Fruit fly (Drosophila melanogaster) whole organism, wandering third instar larva: ENCODE results near the gene CG15167.

Source experiments
- Abd-B ChIP-seq: fragments of >200 bp; optimal IDR thresholded peaks from 2 replicates; lab custom pipeline; 2017; ENCODE audit warnings: missing biosample characterization, missing genetic modification characterization
- CG32264 ChIP-seq: fragments of 200-800 bp; sonication (Bioruptor generic); optimal IDR thresholded peaks from 2 replicates; lab custom pipeline; 2016; ENCODE audit warnings: missing biosample characterization, missing genetic modification characterization
- CG9705 ChIP-seq: fragments of 200-800 bp; sonication (Bioruptor generic); optimal IDR thresholded peaks from 2 replicates; lab custom pipeline; 2018; ENCODE audit warnings: missing biosample characterization, mild to moderate bottlenecking, missing genetic modification characterization
- CrebA ChIP-seq: fragments of 200-800 bp; sonication (Bioruptor generic); optimal IDR thresholded peaks from 2 replicates; lab custom pipeline; 2016; ENCODE audit warnings: missing biosample characterization, mild to moderate bottlenecking, missing genetic modification characterization, borderline replicate concordance
- Dfd ChIP-seq: fragments of >200 bp; optimal IDR thresholded peaks from 2 replicates; lab custom pipeline; 2017; ENCODE audit warnings: missing biosample characterization, missing genetic modification characterization
- Dif ChIP-seq: fragments of 200-275, 200-300 bp; sonication (Bioruptor generic); optimal IDR thresholded peaks from 2 replicates; lab custom pipeline; 2018; ENCODE audit warnings: missing biosample characterization, missing genetic modification characterization; ENCODE audit not compliant: partially characterized antibody
- GATAd ChIP-seq: sonication (Bioruptor generic); optimal IDR thresholded peaks from 2 replicates; lab custom pipeline; 2016; ENCODE audit warnings: missing biosample characterization, missing genetic modification characterization
- HLH106 ChIP-seq: fragments of 200-800 bp; optimal IDR thresholded peaks from 3 replicates; lab custom pipeline; 2019; ENCODE audit warnings: missing biosample characterization, mild to moderate bottlenecking, missing genetic modification characterization, moderate library complexity
- Hnf4 ChIP-seq: fragments of 200-800 bp; sonication (Bioruptor generic); optimal IDR thresholded peaks from 2 replicates; lab custom pipeline; 2016; ENCODE audit warnings: missing biosample characterization, mild to moderate bottlenecking, missing genetic modification characterization
- Hr78 ChIP-seq: fragments of >200 bp; optimal IDR thresholded peaks from 2 replicates; lab custom pipeline; 2017; ENCODE audit warnings: missing biosample characterization, missing genetic modification characterization
- Hr83 ChIP-seq: fragments of 200-300 bp; sonication (Bioruptor generic); optimal IDR thresholded peaks from 2 replicates; lab custom pipeline; 2016; ENCODE audit warnings: missing biosample characterization, mild to moderate bottlenecking, missing genetic modification characterization, moderate library complexity; ENCODE audit not compliant: poor library complexity, severe bottlenecking
- Jra ChIP-seq: sonication (Bioruptor generic); optimal IDR thresholded peaks from 2 replicates; lab custom pipeline; 2016; ENCODE audit warnings: missing biosample characterization, missing genetic modification characterization
- Mio ChIP-seq: sonication (Bioruptor generic); optimal IDR thresholded peaks from 2 replicates; lab custom pipeline; 2016; ENCODE audit warnings: missing biosample characterization, missing genetic modification characterization
- Myc ChIP-seq: fragments of >200 bp; optimal IDR thresholded peaks from 2 replicates; lab custom pipeline; 2017
- N ChIP-seq: fragments of >200 bp; optimal IDR thresholded peaks from 2 replicates; lab custom pipeline; 2018; ENCODE audit warnings: missing biosample characterization, missing external identifiers, missing genetic modification characterization
- OdsH ChIP-seq: fragments of 200-800 bp; sonication (Bioruptor generic); optimal IDR thresholded peaks from 2 replicates; lab custom pipeline; 2016; ENCODE audit warnings: missing biosample characterization, mild to moderate bottlenecking, missing genetic modification characterization
- Rel ChIP-seq, 2 experiments: fragments of 200-800 bp; sonication (Bioruptor generic) in 1 of 2; optimal IDR thresholded peaks; 2 replicates in 1 of 2; 3 replicates in 1 of 2; lab custom pipeline; 2016 to 2019; ENCODE audit warnings: mild to moderate bottlenecking in 2 of 2, missing biosample characterization in 2 of 2, missing genetic modification characterization in 2 of 2, moderate library complexity in 1 of 2
- Sp1 ChIP-seq: fragments of 200-800 bp; sonication (Bioruptor generic); optimal IDR thresholded peaks from 3 replicates; lab custom pipeline; 2019; ENCODE audit warnings: missing biosample characterization, mild to moderate bottlenecking, missing genetic modification characterization, moderate library complexity
- Vsx2 ChIP-seq: fragments of 200-300, 225-300 bp; sonication (Bioruptor generic); optimal IDR thresholded peaks from 2 replicates; lab custom pipeline; 2018; ENCODE audit warnings: missing biosample characterization, missing genetic modification characterization; ENCODE audit not compliant: partially characterized antibody
- br ChIP-seq: fragments of 200-800 bp; sonication (Bioruptor generic); optimal IDR thresholded peaks from 2 replicates; lab custom pipeline; 2016; ENCODE audit warnings: missing biosample characterization, missing genetic modification characterization
- brk ChIP-seq: fragments of 200-800 bp; sonication (Bioruptor generic); optimal IDR thresholded peaks from 2 replicates; lab custom pipeline; 2016; ENCODE audit warnings: missing biosample characterization, mild to moderate bottlenecking, missing genetic modification characterization
- dl ChIP-seq, 2 experiments: fragments of 175-275, 200-275 bp in 1 of 2; fragments of 200-275 bp in 1 of 2; sonication (Bioruptor generic); optimal IDR thresholded peaks; lab custom pipeline; 2018; ENCODE audit warnings: mild to moderate bottlenecking in 2 of 2, missing biosample characterization in 2 of 2, missing genetic modification characterization in 2 of 2, moderate library complexity in 2 of 2; ENCODE audit not compliant: partially characterized antibody in 2 of 2, insufficient read depth in 1 of 2
- dmrt93B ChIP-seq: fragments of 200-800 bp; sonication (Bioruptor generic); optimal IDR thresholded peaks from 2 replicates; lab custom pipeline; 2018; ENCODE audit warnings: missing biosample characterization, mild to moderate bottlenecking, missing genetic modification characterization
- dsf ChIP-seq: sonication (Bioruptor generic); optimal IDR thresholded peaks from 2 replicates; lab custom pipeline; 2016; ENCODE audit warnings: missing biosample characterization, missing genetic modification characterization, borderline replicate concordance
- ey ChIP-seq: fragments of 200-800 bp; sonication (Bioruptor generic); optimal IDR thresholded peaks from 2 replicates; lab custom pipeline; 2016; ENCODE audit warnings: missing biosample characterization, missing genetic modification characterization
- foxo ChIP-seq, 2 experiments: fragments of 200-800 bp; sonication (Bioruptor generic); optimal IDR thresholded peaks; 2 replicates in 1 of 2; 3 replicates in 1 of 2; lab custom pipeline; 2016 to 2017; ENCODE audit warnings: missing biosample characterization in 2 of 2, missing genetic modification characterization in 2 of 2
- fru ChIP-seq: fragments of 200-800 bp; sonication (Bioruptor generic); optimal IDR thresholded peaks from 3 replicates; lab custom pipeline; 2016; ENCODE audit warnings: missing biosample characterization, mild to moderate bottlenecking, missing genetic modification characterization
- h ChIP-seq: fragments of 200-800 bp; sonication (Bioruptor generic); optimal IDR thresholded peaks from 3 replicates; lab custom pipeline; 2016; ENCODE audit warnings: missing biosample characterization, mild to moderate bottlenecking, missing genetic modification characterization
- jim ChIP-seq: fragments of 175-275, 200-325 bp; sonication (Bioruptor generic); optimal IDR thresholded peaks from 2 replicates; lab custom pipeline; 2016; ENCODE audit warnings: missing biosample characterization, mild to moderate bottlenecking, missing genetic modification characterization
- lola ChIP-seq: fragments of >200 bp; optimal IDR thresholded peaks from 2 replicates; lab custom pipeline; 2017; ENCODE audit warnings: missing biosample characterization, missing genetic modification characterization
- pan ChIP-seq: fragments of >200 bp; optimal IDR thresholded peaks from 2 replicates; lab custom pipeline; 2017
- psq ChIP-seq: fragments of 200-800 bp; sonication (Bioruptor generic); optimal IDR thresholded peaks from 3 replicates; lab custom pipeline; 2017; ENCODE audit warnings: missing biosample characterization, mild to moderate bottlenecking, missing genetic modification characterization, moderate library complexity
- rgr ChIP-seq: fragments of 200-800 bp; sonication (Bioruptor generic); optimal IDR thresholded peaks from 3 replicates; lab custom pipeline; 2016; ENCODE audit warnings: missing biosample characterization, mild to moderate bottlenecking, missing genetic modification characterization
- sage ChIP-seq: fragments of 200-800 bp; sonication (Bioruptor generic); optimal IDR thresholded peaks from 2 replicates; lab custom pipeline; 2016; ENCODE audit warnings: missing biosample characterization, mild to moderate bottlenecking, missing genetic modification characterization
- sv ChIP-seq: fragments of 200-800 bp; sonication (Bioruptor generic); optimal IDR thresholded peaks from 3 replicates; lab custom pipeline; 2016; ENCODE audit warnings: missing biosample characterization, missing genetic modification characterization
- tai ChIP-seq: sonication (Bioruptor generic); optimal IDR thresholded peaks from 2 replicates; lab custom pipeline; 2016; ENCODE audit warnings: missing biosample characterization, missing genetic modification characterization
- usp ChIP-seq: fragments of >200 bp; optimal IDR thresholded peaks from 2 replicates; lab custom pipeline; 2017; ENCODE audit warnings: missing biosample characterization, missing genetic modification characterization
- woc ChIP-seq: sonication (Bioruptor generic); optimal IDR thresholded peaks from 2 replicates; lab custom pipeline; 2016; ENCODE audit warnings: missing biosample characterization, mild to moderate bottlenecking, missing genetic modification characterization

The CG15167 gene

dm6 chr2L:18705617-18706046, 34.5 kb upstream of the CG15167 start, which contains the start of gene Jwa (continued):
- TF ChIP-seq ey (GFP tag; lab: Kevin White, UChicago) = peak; percentile 91

- TF ChIP-seq Vsx2 (GFP tag; lab: Kevin White, UChicago) (no peak), dl (GFP tag; optimal IDR thresholded peaks at IDR 0.05; lab: Kevin White, UChicago; ENCODE audit: insufficient read depth in 1 of 2, partially characterized antibody in 2 of 2) (no peak), foxo (GFP tag; optimal IDR thresholded peaks at IDR 0.05; lab: Kevin White, UChicago) (peak in 1 of 2 experiments; percentile 54), ey (GFP tag; lab: Kevin White, UChicago) (peak; percentile 22), sage (GFP tag; lab: Kevin White, UChicago) (no peak), tai (no peak), sv (GFP tag; lab: Kevin White, UChicago) (no peak), jim (GFP tag; lab: Kevin White, UChicago) (no peak), Hr78 (GFP tag; lab: Kevin White, UChicago) (no peak), h (peak; percentile 43), Sp1 (GFP tag; lab: Kevin White, UChicago) (no peak), lola (GFP tag; lab: Kevin White, UChicago) (no peak), psq (no peak), OdsH (GFP tag; lab: Kevin White, UChicago) (peak; percentile 36), N (GFP tag; lab: Kevin White, UChicago) (no peak), dsf (GFP tag; lab: Kevin White, UChicago) (no peak), fru (GFP tag; lab: Kevin White, UChicago) (peak; percentile 53), Mio (no peak), Hr83 (peak; percentile 25), pan (lab: Kevin White, UChicago) (no peak), br (GFP tag; lab: Kevin White, UChicago) (peak; percentile 38), rgr (GFP tag; lab: Kevin White, UChicago) (peak; percentile 59), Jra (GFP tag; lab: Kevin White, UChicago) (no peak), CrebA (GFP tag; lab: Kevin White, UChicago) (no peak), brk (GFP tag; lab: Kevin White, UChicago) (no peak), GATAd (GFP tag; lab: Kevin White, UChicago) (no peak), Dfd (GFP tag; lab: Kevin White, UChicago) (no peak), Abd-B (GFP tag; lab: Kevin White, UChicago) (no peak), woc (GFP tag; lab: Kevin White, UChicago) (no peak), usp (GFP tag; lab: Kevin White, UChicago) (no peak), Myc (no peak), dmrt93B (GFP tag; lab: Kevin White, UChicago) (no peak), Rel (GFP tag; optimal IDR thresholded peaks at IDR 0.05; lab: Kevin White, UChicago) (no peak), Rel (tag; optimal IDR thresholded peaks at IDR 0.05; lab: Kevin White, UChicago) (no peak), Dif (GFP tag; lab: Kevin White, UChicago) (no peak), CG9705 (GFP tag; lab: Kevin White, UChicago) (no peak), CG32264 (GFP tag; lab: Kevin White, UChicago) (peak; percentile 10), Hnf4 (peak; percentile 63), HLH106 (tag; lab: Kevin White, UChicago) (no peak)
Observed at dm6 chr2L:18707844-18708238, 32.3 kb upstream of the CG15167 start.

- peak; percentile 72 for TF ChIP-seq sage (GFP tag; lab: Kevin White, UChicago)
- peak; percentile 73 for TF ChIP-seq N (GFP tag; lab: Kevin White, UChicago)
- peak; percentile 77 for TF ChIP-seq Hnf4
- TF ChIP-seq dl (GFP tag; optimal IDR thresholded peaks at IDR 0.05; lab: Kevin White, UChicago; ENCODE audit: insufficient read depth in 1 of 2, partially characterized antibody in 2 of 2) = no peak
- peak; percentile 74 for TF ChIP-seq ey (GFP tag; lab: Kevin White, UChicago)
- no peak for TF ChIP-seq Mio
- peak; percentile 36 for TF ChIP-seq GATAd (GFP tag; lab: Kevin White, UChicago)
- TF ChIP-seq Sp1 (GFP tag; lab: Kevin White, UChicago) = peak; percentile 66
- TF ChIP-seq woc (GFP tag; lab: Kevin White, UChicago) = peak; percentile 61
- peak; percentile 60 for TF ChIP-seq dsf (GFP tag; lab: Kevin White, UChicago)
- TF ChIP-seq sv (GFP tag; lab: Kevin White, UChicago) = peak; percentile 57
- no peak for TF ChIP-seq Hr83
- TF ChIP-seq CrebA (GFP tag; lab: Kevin White, UChicago) = no peak
- TF ChIP-seq CG32264 (GFP tag; lab: Kevin White, UChicago) = peak; percentile 51
- peak; percentile 62 for TF ChIP-seq psq
- TF ChIP-seq OdsH (GFP tag; lab: Kevin White, UChicago) = peak; percentile 42
- TF ChIP-seq Abd-B (GFP tag; lab: Kevin White, UChicago) = no peak
- peak; percentile 60 for TF ChIP-seq br (GFP tag; lab: Kevin White, UChicago)
- TF ChIP-seq HLH106 (tag; lab: Kevin White, UChicago) = peak; percentile 88
- TF ChIP-seq pan (lab: Kevin White, UChicago) = no peak
- peak; percentile 3 for TF ChIP-seq Rel (GFP tag; optimal IDR thresholded peaks at IDR 0.05; lab: Kevin White, UChicago)
- peak; percentile 60 for TF ChIP-seq Rel (tag; optimal IDR thresholded peaks at IDR 0.05; lab: Kevin White, UChicago)
- TF ChIP-seq h = peak; percentile 79
- no peak for TF ChIP-seq Hr78 (GFP tag; lab: Kevin White, UChicago)
- TF ChIP-seq tai = no peak
- peak; percentile 57 for TF ChIP-seq CG9705 (GFP tag; lab: Kevin White, UChicago)
- peak; percentile 83 for TF ChIP-seq dmrt93B (GFP tag; lab: Kevin White, UChicago)
- TF ChIP-seq usp (GFP tag; lab: Kevin White, UChicago) = no peak
- TF ChIP-seq fru (GFP tag; lab: Kevin White, UChicago) = peak; percentile 72
- TF ChIP-seq foxo (GFP tag; optimal IDR thresholded peaks at IDR 0.05; lab: Kevin White, UChicago) = peak in 1 of 2 experiments; percentile 81
- no peak for TF ChIP-seq brk (GFP tag; lab: Kevin White, UChicago)
- peak; percentile 39 for TF ChIP-seq Jra (GFP tag; lab: Kevin White, UChicago)
- no peak for TF ChIP-seq Myc
- TF ChIP-seq rgr (GFP tag; lab: Kevin White, UChicago) = peak; percentile 82
Observed at dm6 chr2L:18708239-18708891, 31.8 kb upstream of the CG15167 start, which contains the start of the genes Faf2 and Grip71. Gene Faf2, minus strand, starts transcription at chr2L:18708688. Gene Grip71, plus strand, starts transcription at chr2L:18708846.
